Fruit fly (Drosophila melanogaster) whole organism, embryonic: Measurements from ENCODE around the gene aru.

Experiments
- Asciz ChIP-seq: fragments of 200-800 bp; sonication (Bioruptor generic); optimal IDR thresholded peaks from 2 replicates; lab custom pipeline; 2017; ENCODE audit warnings: missing biosample characterization, mild to moderate bottlenecking, missing genetic modification characterization, missing genetic modification reagents
- B-H2 ChIP-seq: fragments of 200-800 bp; sonication (Bioruptor generic); optimal IDR thresholded peaks from 2 replicates; lab custom pipeline; 2018; ENCODE audit warnings: missing biosample characterization, mild to moderate bottlenecking, missing genetic modification characterization
- BEAF-32 ChIP-seq: fragments of 200-800 bp; sonication (Bioruptor generic); optimal IDR thresholded peaks from 3 replicates; lab custom pipeline; 2017; ENCODE audit warnings: missing biosample characterization, missing genetic modification characterization, mild to moderate bottlenecking, moderate library complexity, missing genetic modification reagents
- Blimp-1 ChIP-seq: fragments of 200-800 bp; sonication (Bioruptor generic); optimal IDR thresholded peaks from 3 replicates; lab custom pipeline; 2018; ENCODE audit warnings: missing biosample characterization, missing genetic modification characterization, mild to moderate bottlenecking, moderate library complexity, missing genetic modification reagents
- CG10267 ChIP-seq: fragments of 200-800 bp; sonication (Bioruptor generic); optimal IDR thresholded peaks from 2 replicates; lab custom pipeline; 2018; ENCODE audit warnings: missing biosample characterization, mild to moderate bottlenecking, missing genetic modification characterization, moderate library complexity
- CG10431 ChIP-seq: fragments of 200-800 bp; sonication (Bioruptor generic); optimal IDR thresholded peaks from 3 replicates; lab custom pipeline; 2018; ENCODE audit warnings: missing biosample characterization, mild to moderate bottlenecking, missing genetic modification characterization
- CG11093 ChIP-seq: fragments of 200-800 bp; sonication (Bioruptor generic); IDR thresholded peaks from 3 replicates; pipeline ENCODE4 v1.3.6; 2022; ENCODE audit warnings: missing biosample characterization, missing genetic modification characterization
- CG12104 ChIP-seq: fragments of 200-800 bp; sonication (Bioruptor generic); optimal IDR thresholded peaks from 3 replicates; lab custom pipeline; 2016; ENCODE audit warnings: missing biosample characterization, missing genetic modification characterization
- CG12236 ChIP-seq: fragments of 200-800 bp; sonication (Bioruptor generic); optimal IDR thresholded peaks from 2 replicates; lab custom pipeline; 2016; ENCODE audit warnings: missing biosample characterization, missing genetic modification characterization
- CG12299 ChIP-seq: fragments of 200-800 bp; sonication (Bioruptor generic); optimal IDR thresholded peaks from 2 replicates; lab custom pipeline; 2018; ENCODE audit warnings: missing biosample characterization, mild to moderate bottlenecking, missing genetic modification characterization
- CG12942 ChIP-seq: fragments of 200-800 bp; sonication (Bioruptor generic); optimal IDR thresholded peaks from 3 replicates; lab custom pipeline; 2016; ENCODE audit warnings: missing biosample characterization, missing genetic modification characterization
- CG13296 ChIP-seq: fragments of 200-800 bp; sonication (Bioruptor generic); optimal IDR thresholded peaks from 3 replicates; lab custom pipeline; 2018; ENCODE audit warnings: missing biosample characterization, mild to moderate bottlenecking, missing genetic modification characterization
- CG13624 ChIP-seq: fragments of 200-800 bp; sonication (Bioruptor generic); optimal IDR thresholded peaks from 2 replicates; lab custom pipeline; 2016; ENCODE audit warnings: missing biosample characterization, missing genetic modification characterization
- CG14860 ChIP-seq: fragments of 200-800 bp; sonication (Bioruptor generic); IDR thresholded peaks from 3 replicates; pipeline ENCODE4 v1.3.6; 2022; ENCODE audit warnings: missing biosample characterization, missing genetic modification characterization; ENCODE audit not compliant: partially characterized antibody
- CG2712 ChIP-seq: fragments of 200-800 bp; optimal IDR thresholded peaks from 3 replicates; lab custom pipeline; 2019; ENCODE audit warnings: missing biosample characterization, mild to moderate bottlenecking, missing genetic modification characterization, moderate library complexity
- CG5953 ChIP-seq: fragments of 200-800 bp; sonication (Bioruptor generic); IDR thresholded peaks from 2 replicates; pipeline ENCODE4 v1.3.6; 2022; ENCODE audit warnings: missing biosample characterization, missing genetic modification characterization
- CG7963 ChIP-seq: fragments of 200-800 bp; sonication (Bioruptor generic); IDR thresholded peaks from 3 replicates; pipeline ENCODE4 v1.3.6; 2022; ENCODE audit warnings: missing biosample characterization, missing genetic modification characterization; ENCODE audit not compliant: partially characterized antibody
- CG8089 ChIP-seq: fragments of 200-800 bp; sonication (Bioruptor generic); optimal IDR thresholded peaks from 3 replicates; lab custom pipeline; 2016; ENCODE audit warnings: missing biosample characterization, missing genetic modification characterization
- CG9817 ChIP-seq: fragments of 200-800 bp; sonication (Bioruptor generic); optimal IDR thresholded peaks from 2 replicates; lab custom pipeline; 2018; ENCODE audit warnings: missing biosample characterization, mild to moderate bottlenecking, missing genetic modification characterization, moderate library complexity
- Fer2 ChIP-seq: fragments of 200-800 bp; sonication (Bioruptor generic); optimal IDR thresholded peaks from 2 replicates; lab custom pipeline; 2018; ENCODE audit warnings: missing biosample characterization, mild to moderate bottlenecking, missing genetic modification characterization, moderate library complexity
- Hey ChIP-seq: fragments of 200-800 bp; sonication (Bioruptor generic); optimal IDR thresholded peaks from 3 replicates; lab custom pipeline; 2018; ENCODE audit warnings: missing biosample characterization, mild to moderate bottlenecking, missing genetic modification characterization
- Hmr ChIP-seq: fragments of 200-800 bp; sonication (Bioruptor generic); optimal IDR thresholded peaks from 3 replicates; lab custom pipeline; 2017; ENCODE audit warnings: mild to moderate bottlenecking, missing biosample characterization, missing genetic modification reagents, missing genetic modification characterization
- Hmx ChIP-seq: fragments of 200-800 bp; sonication (Bioruptor generic); optimal IDR thresholded peaks from 2 replicates; lab custom pipeline; 2016; ENCODE audit warnings: missing biosample characterization, missing genetic modification characterization
- Meics ChIP-seq: fragments of 200-800 bp; sonication (Bioruptor generic); optimal IDR thresholded peaks from 2 replicates; lab custom pipeline; 2017; ENCODE audit warnings: missing biosample characterization, mild to moderate bottlenecking, missing genetic modification characterization
- NC2β ChIP-seq: fragments of 200-800 bp; sonication (Bioruptor generic); optimal IDR thresholded peaks from 2 replicates; lab custom pipeline; 2016; ENCODE audit warnings: missing biosample characterization, missing genetic modification characterization
- Nf-YC ChIP-seq: fragments of 200-800 bp; optimal IDR thresholded peaks from 3 replicates; lab custom pipeline; 2019; ENCODE audit warnings: missing biosample characterization, mild to moderate bottlenecking, missing genetic modification characterization, moderate library complexity
- Ravus ChIP-seq: fragments of 200-800 bp; sonication (Bioruptor generic); IDR thresholded peaks from 2 replicates; pipeline ENCODE4 v1.3.6; 2022; ENCODE audit warnings: missing biosample characterization, missing genetic modification characterization
- ab ChIP-seq: fragments of 200-800 bp; sonication (Bioruptor generic); optimal IDR thresholded peaks from 2 replicates; lab custom pipeline; 2016; ENCODE audit warnings: missing biosample characterization, missing genetic modification characterization
- ash1 ChIP-seq: fragments of 200-800 bp; sonication (Bioruptor generic); optimal IDR thresholded peaks from 2 replicates; lab custom pipeline; 2018; ENCODE audit warnings: missing biosample characterization, mild to moderate bottlenecking, missing genetic modification characterization
- btn ChIP-seq: fragments of 200-800 bp; sonication (Bioruptor generic); optimal IDR thresholded peaks from 2 replicates; lab custom pipeline; 2016; ENCODE audit warnings: missing biosample characterization, missing genetic modification characterization
- caup ChIP-seq: fragments of 200-800 bp; sonication (Bioruptor generic); optimal IDR thresholded peaks from 3 replicates; lab custom pipeline; 2017; ENCODE audit warnings: missing biosample characterization, mild to moderate bottlenecking, missing genetic modification characterization, moderate library complexity; ENCODE audit not compliant: severe bottlenecking
- chm ChIP-seq: fragments of 200-800 bp; sonication (Bioruptor generic); IDR thresholded peaks from 2 replicates; pipeline ENCODE4 v1.3.6; 2022; ENCODE audit warnings: missing biosample characterization, missing genetic modification characterization
- da ChIP-seq: fragments of 200-800 bp; sonication (Bioruptor generic); optimal IDR thresholded peaks from 2 replicates; lab custom pipeline; 2016; ENCODE audit warnings: missing biosample characterization, missing genetic modification characterization
- dysf ChIP-seq: fragments of 200-800 bp; sonication (Bioruptor generic); IDR thresholded peaks from 3 replicates; pipeline ENCODE4 v1.3.6; 2022; ENCODE audit warnings: missing biosample characterization, missing genetic modification characterization
- en ChIP-seq: fragments of 200-800 bp; sonication (Bioruptor generic); optimal IDR thresholded peaks from 2 replicates; lab custom pipeline; 2016; ENCODE audit warnings: missing biosample characterization, missing genetic modification characterization
- fd102C ChIP-seq: fragments of 200-800 bp; sonication (Bioruptor generic); optimal IDR thresholded peaks from 2 replicates; lab custom pipeline; 2018; ENCODE audit warnings: missing biosample characterization, mild to moderate bottlenecking, missing genetic modification characterization, moderate library complexity
- gcm2 ChIP-seq: fragments of 200-800 bp; sonication (Bioruptor generic); optimal IDR thresholded peaks from 2 replicates; lab custom pipeline; 2016; ENCODE audit warnings: missing biosample characterization, missing genetic modification characterization
- ham ChIP-seq: fragments of 200-800 bp; sonication (Bioruptor generic); IDR thresholded peaks from 2 replicates; pipeline ENCODE4 v1.3.6; 2022; ENCODE audit warnings: missing biosample characterization, missing genetic modification characterization
- kah ChIP-seq: fragments of 200-800 bp; sonication (Bioruptor generic); optimal IDR thresholded peaks from 2 replicates; lab custom pipeline; 2018; ENCODE audit warnings: missing biosample characterization, mild to moderate bottlenecking, missing genetic modification characterization
- nau ChIP-seq: fragments of 200-800 bp; sonication (Bioruptor generic); optimal IDR thresholded peaks from 3 replicates; lab custom pipeline; 2017; ENCODE audit warnings: missing biosample characterization, mild to moderate bottlenecking, missing genetic modification characterization, missing genetic modification reagents
- nmo ChIP-seq: fragments of 200-800 bp; sonication (Bioruptor generic); optimal IDR thresholded peaks from 2 replicates; lab custom pipeline; 2018; ENCODE audit warnings: missing biosample characterization, mild to moderate bottlenecking, missing genetic modification characterization, moderate library complexity
- otp ChIP-seq: fragments of 200-800 bp; sonication (Bioruptor generic); IDR thresholded peaks from 3 replicates; pipeline ENCODE4, ENCODE4 v1.3.6; 2022; ENCODE audit warnings: missing biosample characterization, missing genetic modification characterization
- repo ChIP-seq: fragments of 200-800 bp; sonication (Bioruptor generic); optimal IDR thresholded peaks from 2 replicates; lab custom pipeline; 2016; ENCODE audit warnings: missing biosample characterization, missing genetic modification characterization
- ro ChIP-seq: fragments of 200-800 bp; sonication (Bioruptor generic); IDR thresholded peaks from 2 replicates; pipeline ENCODE4 v1.3.6; 2022; ENCODE audit warnings: missing biosample characterization, missing genetic modification characterization
- sens-2 ChIP-seq: fragments of 200-800 bp; sonication (Bioruptor generic); IDR thresholded peaks from 2 replicates; pipeline ENCODE4 v1.3.6; 2022; ENCODE audit warnings: missing biosample characterization, missing genetic modification characterization
- shn ChIP-seq: fragments of 200-800 bp; sonication (Bioruptor generic); optimal IDR thresholded peaks from 3 replicates; lab custom pipeline; 2016; ENCODE audit warnings: missing biosample characterization, missing genetic modification characterization
- slbo ChIP-seq: fragments of 200-800 bp; sonication (Bioruptor generic); IDR thresholded peaks from 2 replicates; pipeline ENCODE4 v1.3.6; 2022; ENCODE audit warnings: missing biosample characterization, missing genetic modification characterization
- sna ChIP-seq: fragments of 200-800 bp; sonication (Bioruptor generic); IDR thresholded peaks from 2 replicates; pipeline ENCODE4 v1.3.6; 2022; ENCODE audit warnings: missing biosample characterization, missing genetic modification characterization; ENCODE audit not compliant: partially characterized antibody
- sr ChIP-seq: fragments of 200-800 bp; sonication (Bioruptor generic); IDR thresholded peaks from 3 replicates; pipeline ENCODE4 v1.3.6; 2022; ENCODE audit warnings: missing biosample characterization, missing genetic modification characterization
- usp ChIP-seq: fragments of >200 bp; optimal IDR thresholded peaks from 2 replicates; lab custom pipeline; 2017; ENCODE audit warnings: missing biosample characterization, missing genetic modification characterization

Gene aru

dm6 chr2L:846167-846868 is 21.8 kb downstream of the aru start (continued):
- no peak for TF ChIP-seq ash1 (GFP tag; lab: Kevin White, UChicago)
- no peak for TF ChIP-seq Hmx (GFP tag; lab: Kevin White, UChicago)
- no peak for TF ChIP-seq fd102C
- no peak for TF ChIP-seq kah (GFP tag; lab: Kevin White, UChicago)
- TF ChIP-seq nmo (GFP tag; lab: Kevin White, UChicago), result peak; percentile 77
- no peak for TF ChIP-seq CG13296
- TF ChIP-seq CG11093 (GFP tag; lab: Robert Waterston, UW), result peak; percentile 63; the same call in 2 of the 3 replicates
- no peak for TF ChIP-seq CG12104 (GFP tag; lab: Kevin White, UChicago)
- peak; percentile 0 for TF ChIP-seq gcm2 (GFP tag; lab: Kevin White, UChicago)
- peak; percentile 80 for TF ChIP-seq Blimp-1 (GFP tag; lab: Kevin White, UChicago)
- no peak; the same call in 1 of the 2 replicates for TF ChIP-seq slbo (GFP tag; lab: Robert Waterston, UW)
- TF ChIP-seq CG7963 (GFP tag; lab: Robert Waterston, UW), result no peak
- peak; percentile 34; the same call in 1 of the 2 replicates for TF ChIP-seq chm
- TF ChIP-seq sna (GFP tag; lab: Robert Waterston, UW), result no peak
- TF ChIP-seq shn (GFP tag; lab: Kevin White, UChicago), result peak; percentile 53
- no peak for TF ChIP-seq Ravus (GFP tag; lab: Robert Waterston, UW)
- TF ChIP-seq CG5953 (GFP tag; lab: Robert Waterston, UW), result no peak
- peak; percentile 43; the same call in 1 of the 3 replicates for TF ChIP-seq dysf (GFP tag; lab: Robert Waterston, UW)
- TF ChIP-seq Hmr, result peak; percentile 39
- peak; percentile 42 for TF ChIP-seq CG10267 (tag; lab: Kevin White, UChicago)
- no peak for TF ChIP-seq usp (GFP tag; lab: Kevin White, UChicago)
- TF ChIP-seq CG14860 (GFP tag; lab: Robert Waterston, UW), result no peak
- TF ChIP-seq en (GFP tag; lab: Kevin White, UChicago), result peak; percentile 62
- peak; percentile 14 for TF ChIP-seq NC2β (GFP tag; lab: Kevin White, UChicago)
- TF ChIP-seq CG12236 (GFP tag; lab: Kevin White, UChicago), result peak; percentile 28
- TF ChIP-seq repo (GFP tag; lab: Kevin White, UChicago), result no peak
- no peak for TF ChIP-seq sens-2
- peak; percentile 18 for TF ChIP-seq CG12299 (tag; lab: Kevin White, UChicago)
- TF ChIP-seq CG8089 (GFP tag; lab: Kevin White, UChicago), result peak; percentile 52
- TF ChIP-seq otp (GFP tag; lab: Robert Waterston, UW), result peak; percentile 31; the same call in 1 of the 3 replicates
- TF ChIP-seq btn (GFP tag; lab: Kevin White, UChicago), result peak; percentile 48
- peak; percentile 21 for TF ChIP-seq CG9817 (tag; lab: Kevin White, UChicago)
- no peak for TF ChIP-seq Fer2 (tag; lab: Kevin White, UChicago)
- no peak for TF ChIP-seq Hey (tag; lab: Kevin White, UChicago)
- no peak for TF ChIP-seq ro
- no peak for TF ChIP-seq B-H2 (GFP tag; lab: Kevin White, UChicago)
- peak; percentile 63 for TF ChIP-seq ab
- TF ChIP-seq CG13624 (GFP tag; lab: Kevin White, UChicago), result peak; percentile 38
- peak; percentile 54 for TF ChIP-seq CG12942 (GFP tag; lab: Kevin White, UChicago)
- TF ChIP-seq Meics, result peak; percentile 26
- peak; percentile 62 for TF ChIP-seq CG2712
- peak; percentile 42 for TF ChIP-seq nau
- no peak for TF ChIP-seq sr (GFP tag; lab: Robert Waterston, UW)
- no peak for TF ChIP-seq da (GFP tag; lab: Kevin White, UChicago)
- no peak for TF ChIP-seq BEAF-32 (GFP tag; lab: Kevin White, UChicago)
- TF ChIP-seq Nf-YC (tag; lab: Kevin White, UChicago), result no peak
- TF ChIP-seq CG10431 (GFP tag; lab: Kevin White, UChicago), result no peak
- TF ChIP-seq ham (GFP tag; lab: Robert Waterston, UW), result no peak
- TF ChIP-seq caup (GFP tag; lab: Kevin White, UChicago), result no peak
- peak; percentile 75 for TF ChIP-seq Asciz (GFP tag; lab: Kevin White, UChicago)
